Worm (Caenorhabditis elegans): ENCODE data around the gene F43D2.7.

Gene F43D2.7

DNA sequence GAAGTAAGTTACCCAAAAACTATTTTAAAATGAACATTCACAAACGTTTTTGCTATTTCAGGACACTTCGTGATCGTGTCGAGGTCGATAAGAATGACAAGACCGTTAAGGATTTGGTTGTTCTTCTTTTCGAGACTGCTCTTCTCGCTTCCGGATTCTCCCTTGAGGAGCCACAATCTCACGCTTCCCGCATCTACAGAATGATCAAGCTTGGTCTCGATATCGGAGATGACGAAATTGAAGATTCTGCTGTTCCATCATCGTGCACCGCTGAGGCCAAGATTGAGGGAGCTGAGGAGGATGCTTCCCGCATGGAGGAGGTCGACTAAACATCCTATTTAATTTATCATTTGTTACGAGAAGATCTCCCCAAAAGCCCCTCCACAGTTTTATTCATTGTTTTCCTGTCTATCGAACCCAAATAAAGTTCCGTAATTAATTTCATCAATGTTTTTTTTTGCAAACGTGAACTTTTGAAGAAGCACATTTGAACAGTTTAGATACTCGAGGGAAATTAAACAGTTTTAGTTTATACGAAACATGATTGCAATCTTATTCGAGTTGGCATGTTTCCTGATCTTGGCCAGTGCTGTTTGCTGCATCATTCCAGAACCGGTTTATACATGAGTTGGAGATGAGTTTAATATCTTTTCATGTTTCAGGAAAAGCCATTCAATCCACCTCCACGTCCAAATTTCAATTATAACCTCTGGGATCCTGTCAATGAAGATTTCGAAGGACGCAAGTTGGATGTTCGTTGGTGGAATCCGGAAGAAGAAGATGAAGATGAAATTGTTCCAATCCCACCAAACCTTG is 48.3 kb upstream of the F43D2.7 start, which contains the start of gene C47E8.11 (continued):
- TF ChIP-seq lin-39 (tag; optimal IDR thresholded peaks at IDR 0.05) (no peak), nhr-42 (GFP tag; IDR thresholded peaks at IDR 0.05) (no peak), F49E8.2 (tag; optimal IDR thresholded peaks at IDR 0.05; ENCODE audit: borderline replicate concordance) (peak; percentile 68), arid-1 (GFP tag; conservative IDR thresholded peaks at IDR 0.05) (peak; percentile 44; the same call in 1 of the 2 replicates), php-3 (GFP tag; IDR thresholded peaks at IDR 0.05) (0 out of 2 replicates have a peak, but pooled peaks have one; percentile 35), skn-1 (tag; optimal IDR thresholded peaks at IDR 0.05) (no peak), zfp-3 (GFP tag; conservative IDR thresholded peaks at IDR 0.05) (peak; percentile 92), ceh-82 (tag; optimal IDR thresholded peaks at IDR 0.05) (no peak), R02D3.7 (tag; optimal IDR thresholded peaks at IDR 0.05) (no peak), spr-1 (tag; optimal IDR thresholded peaks at IDR 0.05) (peak; percentile 10), rbr-2 (tag; optimal IDR thresholded peaks at IDR 0.05) (peak; percentile 3), daf-19 (GFP tag; conservative IDR thresholded peaks at IDR 0.05) (no peak), aly-2 (tag; optimal IDR thresholded peaks at IDR 0.05) (peak; percentile 100), nhr-48 (tag; optimal IDR thresholded peaks at IDR 0.05) (peak; percentile 13), Y5F2A.4 (GFP tag; optimal IDR thresholded peaks at IDR 0.05) (no peak), tra-1 (GFP tag; IDR thresholded peaks at IDR 0.05) (no peak), dpl-1 (GFP tag; optimal IDR thresholded peaks at IDR 0.05) (peak; percentile 9), zip-11 (GFP tag; IDR thresholded peaks at IDR 0.05) (0 out of 2 replicates have a peak, but pooled peaks have one; percentile 5), saeg-2 (GFP tag; IDR thresholded peaks at IDR 0.05) (no peak), lin-13 (GFP tag; optimal IDR thresholded peaks at IDR 0.05) (peak; percentile 91), ama-1 (optimal IDR thresholded peaks at IDR 0.05) (peak; percentile 71), nhr-41 (GFP tag; IDR thresholded peaks at IDR 0.05) (0 out of 2 replicates have a peak, but pooled peaks have one; percentile 14), lim-7 (GFP tag; IDR thresholded peaks at IDR 0.05) (peak; percentile 65), ceh-20 (GFP tag; IDR thresholded peaks at IDR 0.05) (peak; percentile 44; the same call in 1 of the 2 replicates), nhr-6 (tag; optimal IDR thresholded peaks at IDR 0.05) (peak; percentile 92), vab-7 (GFP tag; IDR thresholded peaks at IDR 0.05) (0 out of 2 replicates have a peak, but pooled peaks have one; percentile 38), ceh-28 (tag; optimal IDR thresholded peaks at IDR 0.05) (no peak), ceh-62 (tag; optimal IDR thresholded peaks at IDR 0.05) (no peak), egl-27 (tag; optimal IDR thresholded peaks at IDR 0.05) (no peak), Y75B8A.6 (GFP tag; IDR thresholded peaks at IDR 0.05) (peak; percentile 59), pha-4 (GFP tag; IDR thresholded peaks at IDR 0.05) (peak; percentile 51), pha-4 (tag; optimal IDR thresholded peaks at IDR 0.05) (peak; percentile 67), F44E2.7 (GFP tag; IDR thresholded peaks at IDR 0.05) (no peak), lin-38 (GFP tag; IDR thresholded peaks at IDR 0.05) (peak; percentile 72), T26A8.4 (GFP tag; IDR thresholded peaks at IDR 0.05) (peak; percentile 77), ZK546.5 (tag; optimal IDR thresholded peaks at IDR 0.05) (no peak), lin-1 (GFP tag; IDR thresholded peaks at IDR 0.05) (no peak), ces-1 (GFP tag; optimal IDR thresholded peaks at IDR 0.05) (no peak), ctbp-1 (GFP tag; IDR thresholded peaks at IDR 0.05) (peak; percentile 11; the same call in 1 of the 2 replicates), jun-1 (tag; optimal IDR thresholded peaks at IDR 0.05) (no peak), nhr-111 (GFP tag; optimal IDR thresholded peaks at IDR 0.05) (peak; percentile 20), dmd-8 (GFP tag; IDR thresholded peaks at IDR 0.05) (no peak; the same call in 1 of the 2 replicates), nhr-102 (tag; optimal IDR thresholded peaks at IDR 0.05) (peak; percentile 45), duxl-1 (tag; optimal IDR thresholded peaks at IDR 0.05; ENCODE audit: poor library complexity) (no peak), sdz-12 (GFP tag; optimal IDR thresholded peaks at IDR 0.05) (peak; percentile 13), T20F7.1 (GFP tag; optimal IDR thresholded peaks at IDR 0.05) (peak; percentile 64)

Data from whole organism, L4 larva.